Fruit fly (Drosophila melanogaster): ENCODE data around the gene CG10445.

DNA sequence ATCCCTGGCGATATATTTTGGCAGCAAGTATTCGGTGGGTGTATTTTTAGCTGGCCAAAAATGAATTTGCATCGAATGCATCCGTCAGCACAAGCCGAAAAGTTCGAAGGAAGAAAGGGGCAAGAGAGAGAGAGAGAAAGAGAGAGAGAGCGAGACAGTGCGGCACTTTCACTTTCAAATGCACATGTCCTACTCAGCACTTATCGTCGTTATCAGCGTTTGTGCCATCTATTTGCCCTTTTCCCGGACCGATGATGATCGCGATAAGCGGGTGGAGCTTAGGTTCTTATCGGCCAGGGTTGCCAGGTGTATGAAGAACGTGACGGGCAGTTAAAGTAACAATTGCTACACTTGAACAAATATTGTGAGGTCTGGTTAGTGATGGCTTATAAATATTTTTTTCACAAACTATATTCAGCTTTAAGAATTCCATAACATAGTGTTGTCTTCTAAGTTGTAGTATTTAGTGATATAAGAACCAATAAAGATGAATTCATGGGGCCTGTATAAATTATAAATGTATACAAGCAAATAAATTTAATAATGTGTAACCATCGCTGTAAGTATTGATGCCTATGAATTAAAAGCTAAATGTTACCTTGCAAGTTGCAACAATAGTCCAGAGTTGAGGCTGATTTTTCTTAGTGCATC is 24.7 kb upstream of the CG10445 start:
- TF ChIP-seq CG8478 (optimal IDR thresholded peaks at IDR 0.05) (no peak), psq (optimal IDR thresholded peaks at IDR 0.05) (no peak), Dll (optimal IDR thresholded peaks at IDR 0.05) (no peak), usp (GFP tag; optimal IDR thresholded peaks at IDR 0.05) (no peak)

All from whole organism.